Fruit fly (Drosophila melanogaster) whole organism, embryonic: Measurements from ENCODE around the gene Cyp4ac2.

Experiments
- CG10431 ChIP-seq: fragments of 200-800 bp; sonication (Bioruptor generic); optimal IDR thresholded peaks from 3 replicates; lab custom pipeline; 2018; ENCODE audit warnings: missing biosample characterization, mild to moderate bottlenecking, missing genetic modification characterization
- CG11398 ChIP-seq: fragments of 200-800 bp; sonication (Bioruptor generic); optimal IDR thresholded peaks from 2 replicates; lab custom pipeline; 2016; ENCODE audit warnings: missing biosample characterization, missing genetic modification characterization
- CG18262 ChIP-seq: fragments of 200-800 bp; optimal IDR thresholded peaks from 3 replicates; lab custom pipeline; 2019; ENCODE audit warnings: missing biosample characterization, mild to moderate bottlenecking, missing genetic modification characterization, moderate library complexity
- CG3281 ChIP-seq: fragments of 200-800 bp; sonication (Bioruptor generic); optimal IDR thresholded peaks from 3 replicates; lab custom pipeline; 2017; ENCODE audit warnings: missing biosample characterization, mild to moderate bottlenecking, missing genetic modification characterization
- Sin3A ChIP-seq: fragments of >200 bp; optimal IDR thresholded peaks from 2 replicates; lab custom pipeline; 2018
- chinmo ChIP-seq: fragments of 200-800 bp; sonication (Bioruptor generic); IDR thresholded peaks from 4 replicates; pipeline ENCODE4 v1.3.6; 2022; ENCODE audit warnings: missing biosample characterization, missing genetic modification characterization; ENCODE audit not compliant: partially characterized antibody
- h ChIP-seq: fragments of >200 bp; optimal IDR thresholded peaks from 2 replicates; lab custom pipeline; 2017
- otp ChIP-seq: fragments of 200-800 bp; sonication (Bioruptor generic); IDR thresholded peaks from 3 replicates; pipeline ENCODE4, ENCODE4 v1.3.6; 2022; ENCODE audit warnings: missing biosample characterization, missing genetic modification characterization
- pnt ChIP-seq: fragments of 200-800 bp; sonication (Bioruptor generic); optimal IDR thresholded peaks from 3 replicates; lab custom pipeline; 2016; ENCODE audit warnings: missing biosample characterization, missing genetic modification characterization

- TF ChIP-seq CG11398 (GFP tag; lab: Kevin White, UChicago): no peak
- no peak for TF ChIP-seq CG10431 (GFP tag; lab: Kevin White, UChicago)
- no peak for TF ChIP-seq CG18262 (tag; lab: Kevin White, UChicago)
- no peak for TF ChIP-seq otp
- TF ChIP-seq CG3281 (GFP tag; lab: Kevin White, UChicago): no peak
- TF ChIP-seq pnt (GFP tag; lab: Kevin White, UChicago): no peak
- no peak for TF ChIP-seq chinmo (GFP tag; lab: Robert Waterston, UW)
- no peak for TF ChIP-seq h
- TF ChIP-seq Sin3A (lab: Kevin White, UChicago): no peak
These were observed 23.7 kb downstream of the Cyp4ac2 start for dm6 chr2L:5289921-5290320.
